Worm (Caenorhabditis elegans) whole organism, midembryonic: ENCODE measurements around the gene C07G3.8.

Source experiments
- cog-1 ChIP-seq: sonication (generic microtip); optimal IDR thresholded peaks from 2 replicates; lab custom pipeline; 2016; ENCODE audit warnings: missing genetic modification characterization, missing compliant biosample characterization
- flt-1 ChIP-seq: fragments of 200-800 bp; sonication (Bioruptor generic); IDR thresholded peaks from 2 replicates; pipeline ENCODE4 v1.3.6; 2022; ENCODE audit warnings: missing genetic modification characterization, missing compliant biosample characterization
- med-1 ChIP-seq: sonication (generic microtip); optimal IDR thresholded peaks from 2 replicates; lab custom pipeline; 2017; ENCODE audit warnings: missing genetic modification characterization, mild to moderate bottlenecking, missing compliant biosample characterization, antibody characterized with exemption, missing genetic modification reagents; ENCODE audit not compliant: insufficient read depth
- ref-1 ChIP-seq: fragments of 200-800 bp; sonication (Bioruptor generic); conservative IDR thresholded peaks from 2 replicates; pipeline ENCODE4 v1.3.6; 2022; ENCODE audit warnings: missing genetic modification reagents, missing genetic modification characterization, missing compliant biosample characterization
- tab-1 ChIP-seq: fragments of 200-800 bp; sonication (Bioruptor generic); IDR thresholded peaks from 2 replicates; pipeline ENCODE4 v1.3.6; 2022; ENCODE audit warnings: missing genetic modification characterization, missing compliant biosample characterization
- ztf-23 ChIP-seq: fragments of 200-800 bp; sonication (Bioruptor generic); IDR thresholded peaks from 2 replicates; pipeline ENCODE4 v1.3.6; 2022; ENCODE audit warnings: missing genetic modification reagents, missing genetic modification characterization, missing compliant biosample characterization

DNA sequence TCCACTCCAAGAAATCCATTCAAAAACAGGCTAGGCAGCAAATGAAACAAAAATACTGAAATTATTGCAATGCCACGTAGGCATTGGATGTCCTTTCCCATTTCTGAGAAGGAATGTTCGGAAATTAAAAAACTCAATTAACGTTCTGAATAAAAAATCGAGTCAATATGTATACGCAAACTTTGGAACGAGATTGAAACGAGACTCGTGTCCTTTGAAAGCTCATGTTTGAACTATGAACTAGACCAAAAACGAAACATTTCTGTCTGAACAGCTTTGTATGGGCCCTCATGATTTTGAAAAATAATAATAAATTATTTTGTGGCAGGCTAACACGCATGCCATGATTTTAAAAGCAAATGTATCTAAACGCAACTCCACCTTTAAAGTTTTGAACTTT, 26.9 kb downstream of the C07G3.8 start, which contains the start of gene oac-2:
- TF ChIP-seq med-1 (GFP tag; lab: Kevin White, UChicago): no peak
- no peak for TF ChIP-seq tab-1 (GFP tag; lab: Robert Waterston, UW)
- no peak for TF ChIP-seq cog-1 (tag; lab: Kevin White, UChicago)
- no peak for TF ChIP-seq ztf-23 (GFP tag; lab: Robert Waterston, UW)
- TF ChIP-seq ref-1 (GFP tag; lab: Robert Waterston, UW): no peak
- TF ChIP-seq flt-1 (GFP tag; lab: Robert Waterston, UW): no peak
